Fruit fly (Drosophila melanogaster): ENCODE data around the gene eIF3a.

eIF3a gene

DNA sequence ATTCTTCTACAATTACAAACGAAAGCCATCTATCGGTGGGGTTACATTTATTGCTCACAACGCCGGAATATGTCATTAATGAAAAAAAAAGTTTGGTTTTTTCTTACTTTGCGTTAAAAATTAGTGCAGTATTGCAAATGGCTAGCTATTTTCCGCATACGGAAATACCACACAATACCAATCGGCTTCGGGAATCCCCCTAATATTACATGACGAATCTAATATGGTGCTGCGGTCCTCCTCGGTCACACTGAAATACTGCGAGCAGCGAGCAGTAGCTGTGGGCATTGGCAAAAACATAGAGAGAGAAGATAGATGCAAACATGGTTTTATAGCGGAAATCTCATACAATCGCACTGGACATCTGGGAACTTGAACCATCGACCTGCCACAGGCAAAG lies 46.2 kb downstream of the eIF3a start, which contains the start of gene tub (continued):
- TF ChIP-seq corto (GFP tag; optimal IDR thresholded peaks at IDR 0.05) (no peak), da (GFP tag; optimal IDR thresholded peaks at IDR 0.05) (peak; percentile 17), btn (GFP tag; optimal IDR thresholded peaks at IDR 0.05) (no peak), slou (GFP tag; optimal IDR thresholded peaks at IDR 0.05) (no peak), CG17385 (GFP tag; optimal IDR thresholded peaks at IDR 0.05) (no peak), CG18011 (GFP tag; optimal IDR thresholded peaks at IDR 0.05) (peak; percentile 4), chif (GFP tag; optimal IDR thresholded peaks at IDR 0.05) (peak; percentile 20 to 51), CG14860 (GFP tag; IDR thresholded peaks at IDR 0.05; ENCODE audit: partially characterized antibody) (no peak), CrebB (tag; optimal IDR thresholded peaks at IDR 0.05) (peak; percentile 32), crc (GFP tag; optimal IDR thresholded peaks at IDR 0.05) (no peak), CG2129 (GFP tag; IDR thresholded peaks at IDR 0.05; ENCODE audit: partially characterized antibody) (no peak), unpg (GFP tag; optimal IDR thresholded peaks at IDR 0.05) (no peak), CG3726 (GFP tag; IDR thresholded peaks at IDR 0.05) (no peak), CG4617 (GFP tag; optimal IDR thresholded peaks at IDR 0.05; ENCODE audit: borderline replicate concordance) (peak; percentile 69), fd64A (GFP tag; optimal IDR thresholded peaks at IDR 0.05) (no peak), nerfin-2 (GFP tag; IDR thresholded peaks at IDR 0.05; ENCODE audit: partially characterized antibody) (no peak), kay (GFP tag; optimal IDR thresholded peaks at IDR 0.05) (peak; percentile 36), Taf1 (GFP tag; IDR thresholded peaks at IDR 0.05) (no peak), Sry-β (GFP tag; optimal IDR thresholded peaks at IDR 0.05) (peak; percentile 74), Ptx1 (GFP tag; IDR thresholded peaks at IDR 0.05) (no peak), CG16815 (GFP tag; optimal IDR thresholded peaks at IDR 0.05) (no peak), B-H2 (GFP tag; optimal IDR thresholded peaks at IDR 0.05) (peak; percentile 60), nmo (GFP tag; optimal IDR thresholded peaks at IDR 0.05) (peak; percentile 48), luna (GFP tag; optimal IDR thresholded peaks at IDR 0.05) (no peak), Mrtf (GFP tag; IDR thresholded peaks at IDR 0.05) (no peak), Hmx (GFP tag; optimal IDR thresholded peaks at IDR 0.05) (no peak), Opbp (GFP tag; IDR thresholded peaks at IDR 0.05; ENCODE audit: partially characterized antibody) (no peak), dimm (GFP tag; IDR thresholded peaks at IDR 0.05) (no peak), CG11723 (GFP tag; optimal IDR thresholded peaks at IDR 0.05) (no peak), D (optimal IDR thresholded peaks at IDR 0.05) (no peak), D (GFP tag; optimal IDR thresholded peaks at IDR 0.05) (no peak), CG9727 (GFP tag; optimal IDR thresholded peaks at IDR 0.05) (no peak), Doc3 (GFP tag; IDR thresholded peaks at IDR 0.05; ENCODE audit: partially characterized antibody) (no peak), ac (GFP tag; optimal IDR thresholded peaks at IDR 0.05) (no peak), chm (GFP tag; IDR thresholded peaks at IDR 0.05) (no peak), Dref (GFP tag; IDR thresholded peaks at IDR 0.05) (peak; percentile 47), MTF-1 (GFP tag; optimal IDR thresholded peaks at IDR 0.05; ENCODE audit: borderline replicate concordance) (no peak), gcm2 (GFP tag; optimal IDR thresholded peaks at IDR 0.05) (no peak), CG10959 (GFP tag; IDR thresholded peaks at IDR 0.05) (no peak), pho (GFP tag; optimal IDR thresholded peaks at IDR 0.05) (peak; percentile 15), odd (GFP tag; optimal IDR thresholded peaks at IDR 0.05) (peak; percentile 40), CG30020 (tag; optimal IDR thresholded peaks at IDR 0.05) (peak; percentile 88), dmrt11E (tag; optimal IDR thresholded peaks at IDR 0.05) (peak; percentile 12), fu2 (GFP tag; optimal IDR thresholded peaks at IDR 0.05) (no peak), Ets65A (GFP tag) (no peak), hb (GFP tag; IDR thresholded peaks at IDR 0.05; ENCODE audit: partially characterized antibody) (no peak), CG6654 (GFP tag; optimal IDR thresholded peaks at IDR 0.05) (no peak), NC2α (GFP tag; optimal IDR thresholded peaks at IDR 0.05) (no peak), pan (optimal IDR thresholded peaks at IDR 0.05) (no peak), pan (GFP tag; optimal IDR thresholded peaks at IDR 0.05 in 1 of 2, IDR thresholded peaks at IDR 0.05 in 1 of 2) (peak in 1 of 2 experiments; percentile 42), Rx (GFP tag; IDR thresholded peaks at IDR 0.05) (no peak), CG6854 (GFP tag; optimal IDR thresholded peaks at IDR 0.05) (no peak)

All from whole organism, embryonic.